Worm (Caenorhabditis elegans): ENCODE data around the gene Y54F10AL.1.
A peak's percentile ranks its signal among the peaks of the same experiment; 100 is the strongest.

DNA sequence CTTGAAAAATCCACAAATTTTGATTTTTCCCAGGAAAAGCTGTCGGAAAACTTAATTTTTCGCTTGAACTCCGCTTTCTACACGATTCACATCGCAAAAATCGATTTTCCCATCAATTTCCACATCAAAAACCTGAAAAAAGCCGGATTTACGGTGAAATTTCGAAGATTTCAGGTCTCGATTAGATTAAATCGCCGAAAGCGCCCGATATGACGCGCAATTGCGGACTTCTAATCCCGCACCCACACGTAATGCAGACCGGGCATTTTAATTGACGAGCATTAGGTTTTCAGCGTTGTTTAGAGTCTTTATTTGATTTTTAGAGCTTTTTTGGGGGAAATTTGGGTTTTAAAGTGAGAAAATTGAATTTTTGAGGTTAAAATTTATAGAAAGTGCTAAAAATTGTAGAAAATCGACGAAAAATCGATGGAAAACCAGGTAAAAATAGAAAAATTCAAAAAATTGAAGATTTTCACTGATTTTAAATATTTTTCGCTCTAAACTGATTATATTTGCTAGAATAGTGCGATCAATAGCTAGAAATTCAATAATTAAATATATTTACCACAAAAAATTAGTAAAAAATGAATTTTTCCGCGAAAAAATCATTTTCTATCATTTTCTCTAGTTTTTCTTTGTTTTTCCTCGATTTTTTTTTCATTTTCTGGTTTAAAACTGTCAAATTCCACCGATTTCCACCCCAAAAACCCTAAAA, at the start of gene Y54F10AL.1:
- no peak for TF ChIP-seq pat-9 (tag; optimal IDR thresholded peaks at IDR 0.05)
- TF ChIP-seq gmeb-2 (tag; optimal IDR thresholded peaks at IDR 0.05), result no peak
- no peak for TF ChIP-seq nhr-11 (tag; optimal IDR thresholded peaks at IDR 0.05)
- TF ChIP-seq unc-42 (tag; optimal IDR thresholded peaks at IDR 0.05), result peak; percentile 77
- TF ChIP-seq unc-86 (tag; optimal IDR thresholded peaks at IDR 0.05), result no peak
- no peak for TF ChIP-seq pqm-1 (tag; optimal IDR thresholded peaks at IDR 0.05)
- no peak for TF ChIP-seq ama-1 (optimal IDR thresholded peaks at IDR 0.05)
- TF ChIP-seq tbx-2 (tag; optimal IDR thresholded peaks at IDR 0.05), result no peak
- TF ChIP-seq lim-6 (tag; optimal IDR thresholded peaks at IDR 0.05), result no peak

Measured in whole organism, late embryonic.